Worm (Caenorhabditis elegans) whole organism, L1 larva: ENCODE results near the gene rpap-3.

ENCODE experiments used
- C34B4.2 ChIP-seq: sonication (generic microtip); optimal IDR thresholded peaks from 2 replicates; lab custom pipeline; 2017; ENCODE audit warnings: mild to moderate bottlenecking, missing genetic modification characterization, missing compliant biosample characterization
- F16B12.6 ChIP-seq: fragments of 150-350 bp; optimal IDR thresholded peaks from 2 replicates; lab custom pipeline; 2014; ENCODE audit warnings: missing biosample characterization, missing genetic modification characterization
- aha-1 ChIP-seq: fragments of 150-350 bp; optimal IDR thresholded peaks from 2 replicates; lab custom pipeline; 2014; ENCODE audit warnings: missing biosample characterization, missing genetic modification characterization
- alr-1 ChIP-seq: fragments of 200-800 bp; sonication (Bioruptor generic); optimal IDR thresholded peaks from 2 replicates; lab custom pipeline; 2018; ENCODE audit warnings: borderline replicate concordance, mild to moderate bottlenecking, missing genetic modification characterization, missing compliant biosample characterization
- aly-2 ChIP-seq: fragments of 150-350 bp; optimal IDR thresholded peaks from 2 replicates; lab custom pipeline; 2014; ENCODE audit warnings: missing biosample characterization, missing genetic modification characterization
- blmp-1 ChIP-seq: fragments of 150-350 bp; optimal IDR thresholded peaks from 2 replicates; lab custom pipeline; 2014; ENCODE audit warnings: missing biosample characterization, missing genetic modification characterization
- ceh-63 ChIP-seq: fragments of 200-800 bp; sonication (Bioruptor generic); optimal IDR thresholded peaks from 2 replicates; lab custom pipeline; 2018; ENCODE audit warnings: mild to moderate bottlenecking, missing genetic modification characterization, missing compliant biosample characterization
- ceh-8 ChIP-seq: fragments of 200-800 bp; sonication (Bioruptor generic); optimal IDR thresholded peaks from 2 replicates; lab custom pipeline; 2018; ENCODE audit warnings: mild to moderate bottlenecking, missing genetic modification characterization, moderate library complexity, missing compliant biosample characterization
- ceh-82 ChIP-seq, 3 experiments: fragments of 150-350 bp in 1 of 3; sonication (generic microtip) in 2 of 3; optimal IDR thresholded peaks; 2 replicates each; lab custom pipeline; 2014 to 2017; ENCODE audit warnings: missing biosample characterization in 3 of 3, missing genetic modification characterization in 3 of 3
- ceh-88 ChIP-seq: fragments of 200-800 bp; sonication (Bioruptor generic); IDR thresholded peaks from 2 replicates; pipeline ENCODE4 v1.3.6; 2022; ENCODE audit warnings: missing genetic modification characterization, missing compliant biosample characterization
- ceh-90 ChIP-seq: sonication (generic microtip); optimal IDR thresholded peaks from 2 replicates; lab custom pipeline; 2016; ENCODE audit warnings: missing genetic modification characterization, missing compliant biosample characterization
- dpl-1 ChIP-seq, 3 experiments: fragments of 150-350 bp in 2 of 3; sonication (generic microtip) in 1 of 3; optimal IDR thresholded peaks; 2 replicates each; lab custom pipeline; 2014 to 2017; ENCODE audit warnings: missing biosample characterization in 3 of 3, missing genetic modification characterization in 3 of 3, missing genetic modification reagents in 3 of 3
- dsc-1 ChIP-seq: sonication (generic microtip); optimal IDR thresholded peaks from 2 replicates; lab custom pipeline; 2016; ENCODE audit warnings: mild to moderate bottlenecking, missing genetic modification characterization, missing compliant biosample characterization
- efl-1 ChIP-seq, 4 experiments: fragments of 150-350 bp; optimal IDR thresholded peaks in 3 of 4; peaks in 1 of 4; 1 replicate in 1 of 4; 2 replicates in 3 of 4; lab custom pipeline; 2014; ENCODE audit warnings: missing biosample characterization in 2 of 4, missing genetic modification characterization in 2 of 4, missing genetic modification reagents in 2 of 4
- egl-27 ChIP-seq, 2 experiments: fragments of 150-350 bp in 1 of 2; sonication (generic microtip); optimal IDR thresholded peaks; 3 replicates each; lab custom pipeline; 2017 to 2018; ENCODE audit warnings: missing biosample characterization in 2 of 2, missing genetic modification characterization in 2 of 2, missing genetic modification reagents in 2 of 2
- elt-2 ChIP-seq: sonication (generic microtip); optimal IDR thresholded peaks from 2 replicates; lab custom pipeline; 2016; ENCODE audit warnings: missing genetic modification characterization, mild to moderate bottlenecking, inconsistent platforms, missing compliant biosample characterization, missing genetic modification reagents
- elt-3 ChIP-seq, 6 experiments: fragments of 150-350 bp in 1 of 6; sonication (generic microtip); optimal IDR thresholded peaks; 2 replicates each; lab custom pipeline; 2017 to 2018; ENCODE audit warnings: missing biosample characterization in 6 of 6, missing genetic modification characterization in 6 of 6, inconsistent platforms in 1 of 6
- ets-5 ChIP-seq: fragments of 200-800 bp; sonication (Bioruptor generic); IDR thresholded peaks from 2 replicates; pipeline ENCODE4 v1.3.6; 2022; ENCODE audit warnings: missing genetic modification characterization, missing compliant biosample characterization
- fkh-4 ChIP-seq: sonication (generic microtip); optimal IDR thresholded peaks from 2 replicates; lab custom pipeline; 2016; ENCODE audit warnings: missing compliant biosample characterization, missing genetic modification characterization, borderline replicate concordance
- hlh-4 ChIP-seq: sonication (generic microtip); optimal IDR thresholded peaks from 2 replicates; lab custom pipeline; 2016; ENCODE audit warnings: mild to moderate bottlenecking, missing genetic modification characterization, missing compliant biosample characterization
- hpl-2 ChIP-seq: fragments of 150-350 bp; optimal IDR thresholded peaks from 2 replicates; lab custom pipeline; 2014; ENCODE audit warnings: missing biosample characterization, missing genetic modification reagents, missing genetic modification characterization
- irx-1 ChIP-seq: sonication (generic microtip); optimal IDR thresholded peaks from 2 replicates; lab custom pipeline; 2016; ENCODE audit warnings: missing genetic modification characterization, missing compliant biosample characterization
- isw-1 ChIP-seq: fragments of 200-800 bp; sonication (Bioruptor generic); IDR thresholded peaks from 2 replicates; pipeline ENCODE4 v1.3.6; 2022; ENCODE audit warnings: missing genetic modification characterization, missing compliant biosample characterization
- jun-1 ChIP-seq: fragments of 150-350 bp; optimal IDR thresholded peaks from 2 replicates; lab custom pipeline; 2014; ENCODE audit warnings: missing biosample characterization, missing genetic modification reagents, missing genetic modification characterization
- lin-14 ChIP-seq: fragments of 200-800 bp; sonication (Bioruptor generic); optimal IDR thresholded peaks from 2 replicates; lab custom pipeline; 2018; ENCODE audit warnings: mild to moderate bottlenecking, missing genetic modification characterization, moderate library complexity, missing compliant biosample characterization
- lin-39 ChIP-seq: fragments of 150-350 bp; optimal IDR thresholded peaks from 2 replicates; lab custom pipeline; 2014; ENCODE audit warnings: missing biosample characterization, missing genetic modification reagents, missing genetic modification characterization
- lir-3 ChIP-seq: sonication (generic microtip); optimal IDR thresholded peaks from 2 replicates; lab custom pipeline; 2016; ENCODE audit warnings: mild to moderate bottlenecking, missing genetic modification characterization, moderate library complexity, missing compliant biosample characterization; ENCODE audit not compliant: poor library complexity
- lsy-2 ChIP-seq, 2 experiments: fragments of 150-350 bp; optimal IDR thresholded peaks; 2 replicates each; lab custom pipeline; 2014; ENCODE audit warnings: missing biosample characterization in 2 of 2, missing genetic modification characterization in 2 of 2
- mab-9 ChIP-seq: fragments of 200-800 bp; sonication (Bioruptor generic); IDR thresholded peaks from 2 replicates; pipeline ENCODE4 v1.3.6; 2022; ENCODE audit warnings: missing genetic modification reagents, missing genetic modification characterization, missing compliant biosample characterization
- mdl-1 ChIP-seq, 2 experiments: fragments of 150-350 bp; optimal IDR thresholded peaks; 2 replicates each; lab custom pipeline; 2014 to 2017; ENCODE audit warnings: missing biosample characterization in 2 of 2, missing genetic modification characterization in 2 of 2, inconsistent platforms in 1 of 2
- mef-2 ChIP-seq: fragments of 150-350 bp; optimal IDR thresholded peaks from 2 replicates; lab custom pipeline; 2014; ENCODE audit warnings: missing biosample characterization, missing genetic modification characterization
- nhr-11 ChIP-seq: fragments of 150-350 bp; optimal IDR thresholded peaks from 2 replicates; lab custom pipeline; 2014; ENCODE audit warnings: missing biosample characterization, missing genetic modification characterization
- nhr-12 ChIP-seq: sonication (generic microtip); optimal IDR thresholded peaks from 2 replicates; lab custom pipeline; 2017; ENCODE audit warnings: missing biosample characterization, missing genetic modification characterization
- nhr-19 ChIP-seq: fragments of 200-800 bp; sonication (Bioruptor generic); conservative IDR thresholded peaks from 2 replicates; pipeline ENCODE4 v1.3.6; 2022; ENCODE audit warnings: missing genetic modification characterization, missing compliant biosample characterization
- nhr-20 ChIP-seq: sonication (generic microtip); optimal IDR thresholded peaks from 2 replicates; lab custom pipeline; 2016; ENCODE audit warnings: mild to moderate bottlenecking, missing genetic modification characterization, missing compliant biosample characterization
- nhr-28 ChIP-seq: fragments of 150-350 bp; optimal IDR thresholded peaks from 2 replicates; lab custom pipeline; 2014; ENCODE audit warnings: missing biosample characterization, missing genetic modification characterization
- nhr-47 ChIP-seq: sonication (generic microtip); optimal IDR thresholded peaks from 2 replicates; lab custom pipeline; 2016; ENCODE audit warnings: mild to moderate bottlenecking, missing genetic modification characterization, moderate library complexity, missing compliant biosample characterization
- nhr-84 ChIP-seq: sonication (generic microtip); optimal IDR thresholded peaks from 2 replicates; lab custom pipeline; 2017; ENCODE audit warnings: missing biosample characterization, missing genetic modification characterization
- nhr-85 ChIP-seq: sonication (generic microtip); peaks from one replicate; lab custom pipeline; 2016; ENCODE audit warnings: missing genetic modification characterization, inconsistent platforms, missing compliant biosample characterization
- pag-3 ChIP-seq: sonication (generic microtip); optimal IDR thresholded peaks from 2 replicates; lab custom pipeline; 2017; ENCODE audit warnings: missing genetic modification characterization, mild to moderate bottlenecking, missing compliant biosample characterization, antibody characterized with exemption, borderline replicate concordance; ENCODE audit not compliant: insufficient read depth
- rnt-1 ChIP-seq: sonication (generic microtip); optimal IDR thresholded peaks from 2 replicates; lab custom pipeline; 2016; ENCODE audit warnings: mild to moderate bottlenecking, missing genetic modification characterization, moderate library complexity, missing compliant biosample characterization
- skn-1 ChIP-seq: fragments of 150-350 bp; optimal IDR thresholded peaks from 2 replicates; lab custom pipeline; 2014; ENCODE audit warnings: missing biosample characterization, missing genetic modification characterization
- snpc-4 ChIP-seq: fragments of 150-350 bp; optimal IDR thresholded peaks from 2 replicates; lab custom pipeline; 2014; ENCODE audit warnings: missing biosample characterization, missing genetic modification characterization
- sup-37 ChIP-seq: fragments of 200-800 bp; sonication (Bioruptor generic); optimal IDR thresholded peaks from 2 replicates; lab custom pipeline; 2018; ENCODE audit warnings: mild to moderate bottlenecking, missing genetic modification characterization, missing compliant biosample characterization
- tlp-1 ChIP-seq: fragments of 150-350 bp; optimal IDR thresholded peaks from 2 replicates; lab custom pipeline; 2014; ENCODE audit warnings: missing biosample characterization, missing genetic modification characterization
- unc-30 ChIP-seq: sonication (generic microtip); optimal IDR thresholded peaks from 2 replicates; lab custom pipeline; 2017; ENCODE audit warnings: missing biosample characterization, missing genetic modification characterization
- unc-86 ChIP-seq: sonication (generic microtip); optimal IDR thresholded peaks from 2 replicates; lab custom pipeline; 2016; ENCODE audit warnings: missing genetic modification characterization, missing compliant biosample characterization
- vab-15 ChIP-seq: sonication (generic microtip); optimal IDR thresholded peaks from 2 replicates; lab custom pipeline; 2017; ENCODE audit warnings: missing genotype, mild to moderate bottlenecking, missing genetic modification characterization, missing compliant biosample characterization
- zag-1 ChIP-seq: fragments of 150-350 bp; optimal IDR thresholded peaks from 2 replicates; lab custom pipeline; 2014; ENCODE audit warnings: missing biosample characterization, missing genetic modification characterization
- zip-4 ChIP-seq: fragments of 200-800 bp; sonication (Bioruptor generic); optimal IDR thresholded peaks from 2 replicates; lab custom pipeline; 2018; ENCODE audit warnings: mild to moderate bottlenecking, missing genetic modification characterization, moderate library complexity, missing compliant biosample characterization
- ztf-4 ChIP-seq: fragments of 150-350 bp; optimal IDR thresholded peaks from 2 replicates; lab custom pipeline; 2014; ENCODE audit warnings: missing biosample characterization, missing genetic modification characterization

Gene rpap-3

DNA sequence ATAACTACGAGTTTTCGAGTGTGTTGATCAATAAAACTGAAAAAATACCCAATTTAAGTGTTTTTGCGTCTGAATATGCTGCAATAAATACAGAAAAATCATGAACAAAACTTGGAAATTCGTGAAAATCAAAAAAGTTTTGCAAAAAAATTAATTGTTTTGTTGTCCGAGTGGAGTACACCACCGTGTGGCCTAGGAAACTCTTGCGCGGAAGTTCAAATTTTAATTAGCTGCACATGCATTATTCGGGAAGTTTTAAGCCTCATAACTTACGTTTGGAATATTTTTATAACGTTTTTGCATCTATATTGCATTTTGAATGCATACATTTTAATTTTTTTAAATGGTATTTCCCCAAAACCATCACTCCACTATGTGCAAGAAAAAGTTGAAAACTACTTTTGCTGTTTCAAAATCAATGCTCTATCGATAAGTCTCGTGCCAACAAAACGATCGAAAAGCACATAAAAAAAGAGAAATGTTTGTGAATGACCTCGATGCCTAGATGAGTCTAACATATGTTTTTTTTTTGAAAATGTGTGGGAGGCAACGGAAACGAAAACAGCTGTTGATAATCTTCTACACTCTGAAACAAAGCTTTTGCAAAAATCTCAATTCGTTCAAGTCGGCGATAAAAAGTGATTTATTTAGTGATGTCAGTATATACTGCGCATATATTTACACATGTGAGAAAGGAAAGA, 37.8 kb upstream of the rpap-3 start (continued):
- TF ChIP-seq skn-1 (peak; percentile 5), egl-27 (tag; optimal IDR thresholded peaks at IDR 0.05; lab: Kevin White, UChicago) (no peak), mdl-1 (tag; optimal IDR thresholded peaks at IDR 0.05; lab: Kevin White, UChicago) (no peak), ceh-8 (no peak), nhr-12 (tag; lab: Kevin White, UChicago) (no peak), hpl-2 (GFP tag; lab: Kevin White, UChicago) (no peak), tlp-1 (no peak), dpl-1 (GFP tag; optimal IDR thresholded peaks at IDR 0.05; lab: Kevin White, UChicago) (peak; percentile 76 to 88 (median 86)), pag-3 (tag; lab: Kevin White, UChicago) (no peak), jun-1 (tag; lab: Kevin White, UChicago) (no peak), dsc-1 (tag; lab: Kevin White, UChicago) (peak; percentile 66), F16B12.6 (no peak), lsy-2 (tag; optimal IDR thresholded peaks at IDR 0.05; lab: Kevin White, UChicago) (peak; percentile 10 to 53), elt-3 (tag; optimal IDR thresholded peaks at IDR 0.05; lab: Kevin White, UChicago) (peak in 1 of 6 experiments; percentile 2), nhr-84 (no peak), nhr-85 (tag; lab: Kevin White, UChicago) (peak; percentile 91), mef-2 (tag; lab: Kevin White, UChicago) (no peak), snpc-4 (tag; lab: Kevin White, UChicago) (no peak), blmp-1 (peak; percentile 28), elt-2 (tag; lab: Kevin White, UChicago) (peak; percentile 22), nhr-11 (tag; lab: Kevin White, UChicago) (no peak), fkh-4 (tag; lab: Kevin White, UChicago) (peak; percentile 60), unc-86 (tag; lab: Kevin White, UChicago) (no peak), lin-39 (tag; lab: Kevin White, UChicago) (no peak), irx-1 (tag; lab: Kevin White, UChicago) (peak; percentile 69), nhr-47 (peak; percentile 68), lir-3 (tag; lab: Kevin White, UChicago) (peak; percentile 73), ztf-4 (no peak), ets-5 (no peak), ceh-90 (tag; lab: Kevin White, UChicago) (peak; percentile 82), nhr-20 (peak; percentile 41), hlh-4 (tag; lab: Kevin White, UChicago) (no peak), unc-30 (no peak), nhr-28 (tag; lab: Kevin White, UChicago) (no peak), aha-1 (no peak), ceh-88 (GFP tag; lab: Robert Waterston, UW) (no peak; the same call in 1 of the 2 replicates), nhr-19 (GFP tag; lab: Robert Waterston, UW) (peak; percentile 44), rnt-1 (tag; lab: Kevin White, UChicago) (peak; percentile 86), ceh-82 (tag; optimal IDR thresholded peaks at IDR 0.05; lab: Kevin White, UChicago) (no peak), C34B4.2 (tag; lab: Kevin White, UChicago) (no peak), isw-1 (GFP tag; lab: Robert Waterston, UW) (peak; percentile 5; the same call in 1 of the 2 replicates), mab-9 (GFP tag; lab: Robert Waterston, UW) (no peak; the same call in 1 of the 2 replicates), zip-4 (GFP tag; lab: Kevin White, UChicago) (no peak), zag-1 (tag; lab: Kevin White, UChicago) (no peak), ceh-63 (GFP tag; lab: Kevin White, UChicago) (no peak), aly-2 (no peak), vab-15 (no peak), sup-37 (GFP tag; lab: Kevin White, UChicago) (no peak), alr-1 (no peak), lin-14 (GFP tag; lab: Kevin White, UChicago) (peak; percentile 54), efl-1 (optimal IDR thresholded peaks at IDR 0.05; lab: Kevin White, UChicago) (peak; percentile 53 to 89), efl-1 (GFP tag; optimal IDR thresholded peaks at IDR 0.05 in 1 of 2; lab: Kevin White, UChicago) (peak; percentile 87 to 99)
